Worm (Caenorhabditis elegans): ENCODE measurements around the gene R07E3.7.
A peak's percentile ranks its signal among the peaks of the same experiment; 100 is the strongest.

DNA sequence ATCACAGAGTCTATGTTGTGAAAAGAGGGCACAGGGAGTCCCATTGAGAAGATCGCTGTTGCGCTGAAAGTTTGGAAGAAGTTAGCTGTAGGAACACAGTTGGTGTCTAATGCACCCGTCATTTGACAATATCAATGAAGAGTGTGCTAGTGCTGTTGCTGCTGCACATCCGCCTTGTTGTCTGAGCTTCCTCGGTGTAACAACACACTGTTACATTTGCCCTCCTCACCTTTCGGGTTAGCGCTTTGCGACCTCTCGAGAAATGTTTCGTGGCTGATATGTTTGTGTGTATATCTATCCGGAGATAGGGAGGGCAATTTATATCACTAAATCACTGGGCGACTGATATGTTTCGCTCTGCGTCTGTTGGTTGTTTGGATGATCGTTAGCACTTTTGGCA, 38.7 kb upstream of the R07E3.7 start:
- TF ChIP-seq klf-2 (GFP tag; conservative IDR thresholded peaks at IDR 0.05) (no peak), ref-1 (GFP tag; conservative IDR thresholded peaks at IDR 0.05) (no peak), ztf-23 (GFP tag; IDR thresholded peaks at IDR 0.05) (no peak), flt-1 (GFP tag; IDR thresholded peaks at IDR 0.05) (no peak), ztf-29 (GFP tag; IDR thresholded peaks at IDR 0.05) (no peak), med-1 (GFP tag; optimal IDR thresholded peaks at IDR 0.05; ENCODE audit: insufficient read depth) (no peak), cog-1 (tag; optimal IDR thresholded peaks at IDR 0.05) (peak; percentile 36)
